Worm (Caenorhabditis elegans) whole organism, midembryonic: ENCODE measurements around the gene Y7A5A.13.

Experiments used
- T22C8.4 ChIP-seq: fragments of 200-800 bp; sonication (Bioruptor generic); IDR thresholded peaks from 2 replicates; pipeline ENCODE4 v1.3.6; 2022; ENCODE audit warnings: missing genetic modification characterization, missing compliant biosample characterization
- cog-1 ChIP-seq: sonication (generic microtip); optimal IDR thresholded peaks from 2 replicates; lab custom pipeline; 2016; ENCODE audit warnings: missing genetic modification characterization, missing compliant biosample characterization
- flt-1 ChIP-seq: fragments of 200-800 bp; sonication (Bioruptor generic); IDR thresholded peaks from 2 replicates; pipeline ENCODE4 v1.3.6; 2022; ENCODE audit warnings: missing genetic modification characterization, missing compliant biosample characterization
- klf-2 ChIP-seq: fragments of 200-800 bp; sonication (Bioruptor generic); conservative IDR thresholded peaks from 2 replicates; pipeline ENCODE4 v1.3.6; 2022; ENCODE audit warnings: missing genetic modification reagents, missing genetic modification characterization, missing compliant biosample characterization
- med-1 ChIP-seq: sonication (generic microtip); optimal IDR thresholded peaks from 2 replicates; lab custom pipeline; 2017; ENCODE audit warnings: missing genetic modification characterization, mild to moderate bottlenecking, missing compliant biosample characterization, antibody characterized with exemption, missing genetic modification reagents; ENCODE audit not compliant: insufficient read depth
- ref-1 ChIP-seq: fragments of 200-800 bp; sonication (Bioruptor generic); conservative IDR thresholded peaks from 2 replicates; pipeline ENCODE4 v1.3.6; 2022; ENCODE audit warnings: missing genetic modification reagents, missing genetic modification characterization, missing compliant biosample characterization
- tab-1 ChIP-seq: fragments of 200-800 bp; sonication (Bioruptor generic); IDR thresholded peaks from 2 replicates; pipeline ENCODE4 v1.3.6; 2022; ENCODE audit warnings: missing genetic modification characterization, missing compliant biosample characterization
- ztf-23 ChIP-seq: fragments of 200-800 bp; sonication (Bioruptor generic); IDR thresholded peaks from 2 replicates; pipeline ENCODE4 v1.3.6; 2022; ENCODE audit warnings: missing genetic modification reagents, missing genetic modification characterization, missing compliant biosample characterization
- ztf-29 ChIP-seq: fragments of 200-800 bp; sonication (Bioruptor generic); IDR thresholded peaks from 2 replicates; pipeline ENCODE4 v1.3.6; 2022; ENCODE audit warnings: missing genetic modification reagents, missing genetic modification characterization, missing compliant biosample characterization

ce11 chrX:15766147-15766546, 7.5 kb upstream of the Y7A5A.13 start, which contains the start of gene bus-17:
- TF ChIP-seq klf-2 (no peak), flt-1 (no peak), tab-1 (GFP tag; lab: Robert Waterston, UW) (no peak), cog-1 (tag; lab: Kevin White, UChicago) (no peak), ztf-23 (GFP tag; lab: Robert Waterston, UW) (no peak), med-1 (GFP tag; lab: Kevin White, UChicago) (no peak), ref-1 (GFP tag; lab: Robert Waterston, UW) (no peak), ztf-29 (no peak), T22C8.4 (GFP tag; lab: Robert Waterston, UW) (no peak)
